Worm (Caenorhabditis elegans) whole organism, L2 larva: ENCODE results near the gene Y34F4.3.

Experiments used
- ama-1 ChIP-seq: fragments of 150-350 bp; optimal IDR thresholded peaks from 2 replicates; lab custom pipeline; 2018; ENCODE audit warnings: inconsistent platforms
- blmp-1 ChIP-seq: sonication (generic microtip); optimal IDR thresholded peaks from 2 replicates; lab custom pipeline; 2017; ENCODE audit warnings: missing genetic modification characterization, mild to moderate bottlenecking, missing compliant biosample characterization, antibody characterized with exemption, moderate library complexity; ENCODE audit not compliant: insufficient read depth
- ceh-16 ChIP-seq: fragments of 150-350 bp; optimal IDR thresholded peaks from 2 replicates; lab custom pipeline; 2014; ENCODE audit warnings: missing biosample characterization, missing genetic modification characterization
- elt-1 ChIP-seq: fragments of 150-350 bp; optimal IDR thresholded peaks from 2 replicates; lab custom pipeline; 2014; ENCODE audit warnings: missing biosample characterization, missing genetic modification characterization
- fos-1 ChIP-seq: fragments of 150-350 bp; optimal IDR thresholded peaks from 2 replicates; lab custom pipeline; 2014; ENCODE audit warnings: missing biosample characterization, missing genetic modification characterization
- lin-11 ChIP-seq: fragments of 150-350 bp; sonication (generic microtip); optimal IDR thresholded peaks from 2 replicates; lab custom pipeline; 2014; ENCODE audit warnings: missing biosample characterization, missing genetic modification characterization, inconsistent platforms, mixed read lengths
- nhr-11 ChIP-seq: fragments of 150-350 bp; optimal IDR thresholded peaks from 2 replicates; lab custom pipeline; 2014; ENCODE audit warnings: missing biosample characterization, missing genetic modification characterization
- nhr-25 ChIP-seq: fragments of 150-350 bp; sonication (generic microtip); optimal IDR thresholded peaks from 3 replicates; lab custom pipeline; 2014; ENCODE audit warnings: missing biosample characterization, missing genetic modification characterization
- nhr-6 ChIP-seq: fragments of 150-350 bp; optimal IDR thresholded peaks from 2 replicates; lab custom pipeline; 2014; ENCODE audit warnings: missing biosample characterization, missing genetic modification characterization
- nhr-77 ChIP-seq: fragments of 150-350 bp; optimal IDR thresholded peaks from 2 replicates; lab custom pipeline; 2014; ENCODE audit warnings: missing biosample characterization, missing genetic modification characterization
- sem-4 ChIP-seq: fragments of 150-350 bp; optimal IDR thresholded peaks from 2 replicates; lab custom pipeline; 2014; ENCODE audit warnings: missing biosample characterization, missing genetic modification reagents, missing genetic modification characterization
- unc-39 ChIP-seq: fragments of 150-350 bp; optimal IDR thresholded peaks from 2 replicates; lab custom pipeline; 2014; ENCODE audit warnings: missing biosample characterization, missing genetic modification characterization
- unc-62 ChIP-seq: fragments of 150-350 bp; optimal IDR thresholded peaks from 2 replicates; lab custom pipeline; 2014; ENCODE audit warnings: missing biosample characterization, missing genetic modification reagents, missing genetic modification characterization
- zag-1 ChIP-seq: fragments of 150-350 bp; optimal IDR thresholded peaks from 2 replicates; lab custom pipeline; 2014; ENCODE audit warnings: missing biosample characterization, missing genetic modification characterization

ce11 chrIII:989558-989957 is 26.4 kb downstream of the Y34F4.3 start:
- TF ChIP-seq nhr-6 (tag; lab: Kevin White, UChicago) = no peak
- TF ChIP-seq fos-1 = no peak
- no peak for TF ChIP-seq sem-4 (tag; lab: Kevin White, UChicago)
- no peak for TF ChIP-seq ama-1 (lab: Kevin White, UChicago)
- TF ChIP-seq blmp-1 (tag; lab: Kevin White, UChicago) = no peak
- no peak for TF ChIP-seq unc-39 (tag; lab: Kevin White, UChicago)
- TF ChIP-seq nhr-77 (tag; lab: Kevin White, UChicago) = no peak
- TF ChIP-seq zag-1 (tag; lab: Kevin White, UChicago) = no peak
- TF ChIP-seq elt-1 (tag; lab: Kevin White, UChicago) = no peak
- TF ChIP-seq unc-62 (GFP tag; lab: Kevin White, UChicago) = no peak
- TF ChIP-seq nhr-11 (tag; lab: Kevin White, UChicago) = no peak
- TF ChIP-seq nhr-25 (tag; lab: Kevin White, UChicago) = no peak
- no peak for TF ChIP-seq lin-11
- TF ChIP-seq ceh-16 (tag; lab: Kevin White, UChicago) = no peak
